Worm (Caenorhabditis elegans) whole organism, L3 larva: ENCODE data around the gene sur-5.
A peak's percentile ranks its signal among the peaks of the same experiment; 100 is the strongest.

Experiments used
- R02D3.7 ChIP-seq: fragments of 150-350 bp; optimal IDR thresholded peaks from 2 replicates; lab custom pipeline; 2014; ENCODE audit warnings: missing biosample characterization, missing genetic modification characterization
- ZK546.5 ChIP-seq: sonication (generic microtip); optimal IDR thresholded peaks from 2 replicates; lab custom pipeline; 2017; ENCODE audit warnings: missing biosample characterization, missing genetic modification characterization
- aly-2 ChIP-seq: fragments of 150-350 bp; optimal IDR thresholded peaks from 2 replicates; lab custom pipeline; 2014; ENCODE audit warnings: missing biosample characterization, missing genetic modification characterization
- ama-1 ChIP-seq: fragments of 150-350 bp; optimal IDR thresholded peaks from 2 replicates; lab custom pipeline; 2018
- ceh-16 ChIP-seq: sonication (generic microtip); optimal IDR thresholded peaks from 2 replicates; lab custom pipeline; 2017; ENCODE audit warnings: missing biosample characterization, missing genetic modification characterization
- ceh-28 ChIP-seq: fragments of 150-350 bp; optimal IDR thresholded peaks from 2 replicates; lab custom pipeline; 2014; ENCODE audit warnings: missing biosample characterization, missing genetic modification reagents, missing genetic modification characterization
- ceh-82 ChIP-seq: fragments of 150-350 bp; optimal IDR thresholded peaks from 2 replicates; lab custom pipeline; 2014; ENCODE audit warnings: missing biosample characterization, missing genetic modification characterization
- ceh-9 ChIP-seq: sonication (generic microtip); optimal IDR thresholded peaks from 2 replicates; lab custom pipeline; 2018; ENCODE audit warnings: missing biosample characterization, missing genetic modification characterization
- daf-12 ChIP-seq: fragments of 150-350 bp; optimal IDR thresholded peaks from 2 replicates; lab custom pipeline; 2014; ENCODE audit warnings: missing biosample characterization, missing genetic modification reagents, missing genetic modification characterization
- egl-27 ChIP-seq: sonication (generic microtip); optimal IDR thresholded peaks from 4 replicates; lab custom pipeline; 2017; ENCODE audit warnings: missing biosample characterization, missing genetic modification reagents, missing genetic modification characterization
- egl-5 ChIP-seq: fragments of 150-350 bp; optimal IDR thresholded peaks from 2 replicates; lab custom pipeline; 2017; ENCODE audit warnings: missing biosample characterization, missing genetic modification reagents, missing genetic modification characterization, inconsistent platforms
- elt-1 ChIP-seq: fragments of 150-350 bp; optimal IDR thresholded peaks from 2 replicates; lab custom pipeline; 2014; ENCODE audit warnings: missing biosample characterization, missing genetic modification characterization
- elt-2 ChIP-seq: sonication (generic microtip); optimal IDR thresholded peaks from 2 replicates; lab custom pipeline; 2016; ENCODE audit warnings: missing genetic modification reagents, mild to moderate bottlenecking, missing genetic modification characterization, missing compliant biosample characterization
- elt-3 ChIP-seq, 3 experiments: fragments of 150-350 bp in 1 of 3; sonication (generic microtip) in 2 of 3; optimal IDR thresholded peaks; 2 replicates in 2 of 3; 4 replicates in 1 of 3; lab custom pipeline; 2014 to 2017; ENCODE audit warnings: missing biosample characterization in 3 of 3, missing genetic modification characterization in 3 of 3
- eor-1 ChIP-seq, 2 experiments: fragments of 150-350 bp; optimal IDR thresholded peaks; 2 replicates each; lab custom pipeline; 2014 to 2018; ENCODE audit warnings: missing biosample characterization in 2 of 2, missing genetic modification characterization in 2 of 2
- fkh-10 ChIP-seq: sonication (generic microtip); optimal IDR thresholded peaks from 2 replicates; lab custom pipeline; 2017; ENCODE audit warnings: missing biosample characterization, missing genetic modification reagents, missing genetic modification characterization
- fkh-2 ChIP-seq: fragments of 150-350 bp; optimal IDR thresholded peaks from 2 replicates; lab custom pipeline; 2014; ENCODE audit warnings: missing biosample characterization, missing genetic modification reagents, missing genetic modification characterization
- fos-1 ChIP-seq: fragments of 150-350 bp; optimal IDR thresholded peaks from 2 replicates; lab custom pipeline; 2014; ENCODE audit warnings: missing biosample characterization, missing genetic modification characterization
- hmg-11 ChIP-seq: sonication (generic microtip); optimal IDR thresholded peaks from 2 replicates; lab custom pipeline; 2016; ENCODE audit warnings: missing genetic modification characterization, missing compliant biosample characterization
- jun-1 ChIP-seq: fragments of 150-350 bp; optimal IDR thresholded peaks from 2 replicates; lab custom pipeline; 2014; ENCODE audit warnings: missing biosample characterization, missing genetic modification reagents, missing genetic modification characterization
- lin-15B ChIP-seq: fragments of 150-350 bp; optimal IDR thresholded peaks from 2 replicates; lab custom pipeline; 2014; ENCODE audit warnings: missing biosample characterization, missing genetic modification characterization
- lin-39 ChIP-seq: fragments of 150-350 bp; optimal IDR thresholded peaks from 2 replicates; lab custom pipeline; 2018; ENCODE audit warnings: missing biosample characterization, missing genetic modification reagents, missing genetic modification characterization
- lsy-12 ChIP-seq: sonication (generic microtip); optimal IDR thresholded peaks from 2 replicates; lab custom pipeline; 2016; ENCODE audit warnings: mild to moderate bottlenecking, missing genetic modification characterization, missing compliant biosample characterization
- mdl-1 ChIP-seq: fragments of 150-350 bp; optimal IDR thresholded peaks from 2 replicates; lab custom pipeline; 2014; ENCODE audit warnings: missing biosample characterization, missing genetic modification characterization
- mml-1 ChIP-seq: fragments of 150-350 bp; sonication (generic microtip); optimal IDR thresholded peaks from 3 replicates; lab custom pipeline; 2014; ENCODE audit warnings: missing biosample characterization, missing genetic modification characterization
- nfya-1 ChIP-seq: sonication (generic microtip); optimal IDR thresholded peaks from 2 replicates; lab custom pipeline; 2017; ENCODE audit warnings: missing genetic modification characterization, mild to moderate bottlenecking, missing compliant biosample characterization, antibody characterized with exemption, moderate library complexity; ENCODE audit not compliant: insufficient read depth
- nhr-11 ChIP-seq: fragments of 150-350 bp; optimal IDR thresholded peaks from 2 replicates; lab custom pipeline; 2014; ENCODE audit warnings: missing biosample characterization, missing genetic modification characterization
- nhr-12 ChIP-seq: fragments of 150-350 bp; optimal IDR thresholded peaks from 2 replicates; lab custom pipeline; 2014; ENCODE audit warnings: missing biosample characterization, missing genetic modification characterization
- nhr-23 ChIP-seq: fragments of 150-350 bp; optimal IDR thresholded peaks from 2 replicates; lab custom pipeline; 2014; ENCODE audit warnings: missing biosample characterization, missing genetic modification reagents, missing genetic modification characterization
- nhr-237 ChIP-seq: fragments of 150-350 bp; optimal IDR thresholded peaks from 2 replicates; lab custom pipeline; 2014; ENCODE audit warnings: missing biosample characterization, missing genetic modification characterization
- nhr-25 ChIP-seq: sonication (generic microtip); optimal IDR thresholded peaks from 2 replicates; lab custom pipeline; 2017; ENCODE audit warnings: missing biosample characterization, missing genetic modification characterization
- nhr-28 ChIP-seq: fragments of 150-350 bp; optimal IDR thresholded peaks from 2 replicates; lab custom pipeline; 2014; ENCODE audit warnings: missing biosample characterization, missing genetic modification characterization
- nhr-43 ChIP-seq: sonication (generic microtip); optimal IDR thresholded peaks from 2 replicates; lab custom pipeline; 2016; ENCODE audit warnings: mild to moderate bottlenecking, missing genetic modification characterization, missing compliant biosample characterization; ENCODE audit not compliant: poor library complexity, severe bottlenecking
- nhr-67 ChIP-seq: fragments of 150-350 bp; optimal IDR thresholded peaks from 2 replicates; lab custom pipeline; 2014; ENCODE audit warnings: missing biosample characterization, missing genetic modification characterization
- nhr-76 ChIP-seq: fragments of 150-350 bp; sonication (generic microtip); optimal IDR thresholded peaks from 5 replicates; lab custom pipeline; 2014; ENCODE audit warnings: missing biosample characterization, missing genetic modification characterization
- nhr-77 ChIP-seq: fragments of 150-350 bp; optimal IDR thresholded peaks from 2 replicates; lab custom pipeline; 2014; ENCODE audit warnings: missing biosample characterization, missing genetic modification characterization
- pha-4 ChIP-seq: fragments of 150-350 bp; optimal IDR thresholded peaks from 2 replicates; lab custom pipeline; 2014; ENCODE audit warnings: missing biosample characterization, missing genetic modification reagents, missing genetic modification characterization
- pqm-1 ChIP-seq: fragments of 150-350 bp; optimal IDR thresholded peaks from 2 replicates; lab custom pipeline; 2017; ENCODE audit warnings: missing biosample characterization, missing genetic modification characterization, inconsistent platforms
- sea-2 ChIP-seq: fragments of 150-350 bp; sonication (generic microtip); optimal IDR thresholded peaks from 4 replicates; lab custom pipeline; 2014; ENCODE audit warnings: missing biosample characterization, missing genetic modification reagents, missing genetic modification characterization
- skn-1 ChIP-seq: fragments of 150-350 bp; optimal IDR thresholded peaks from 2 replicates; lab custom pipeline; 2014; ENCODE audit warnings: missing biosample characterization, missing genetic modification characterization
- snpc-4 ChIP-seq: fragments of 150-350 bp; optimal IDR thresholded peaks from 2 replicates; lab custom pipeline; 2014; ENCODE audit warnings: missing biosample characterization, missing genetic modification characterization
- tbx-2 ChIP-seq: sonication (generic microtip); optimal IDR thresholded peaks from 2 replicates; lab custom pipeline; 2016; ENCODE audit warnings: mild to moderate bottlenecking, missing genetic modification characterization, missing compliant biosample characterization
- unc-39 ChIP-seq: sonication (generic microtip); optimal IDR thresholded peaks from 4 replicates; lab custom pipeline; 2017; ENCODE audit warnings: missing biosample characterization, missing genetic modification characterization
- unc-62 ChIP-seq: fragments of 150-350 bp; sonication (generic microtip); optimal IDR thresholded peaks from 4 replicates; lab custom pipeline; 2014; ENCODE audit warnings: missing biosample characterization, missing genetic modification reagents, missing genetic modification characterization
- zag-1 ChIP-seq: fragments of 150-350 bp; optimal IDR thresholded peaks from 2 replicates; lab custom pipeline; 2014; ENCODE audit warnings: missing biosample characterization, missing genetic modification characterization
- ztf-11 ChIP-seq: fragments of 150-350 bp; optimal IDR thresholded peaks from 2 replicates; lab custom pipeline; 2014; ENCODE audit warnings: missing biosample characterization, missing genetic modification characterization
- ztf-4 ChIP-seq: fragments of 150-350 bp; optimal IDR thresholded peaks from 2 replicates; lab custom pipeline; 2014; ENCODE audit warnings: missing biosample characterization, missing genetic modification characterization

The sur-5 gene

ce11 chrX:7340394-7340793, 35.0 kb upstream of the sur-5 start:
- TF ChIP-seq nfya-1 (tag; lab: Kevin White, UChicago): peak; percentile 2
- TF ChIP-seq pha-4 (tag; lab: Kevin White, UChicago): peak; percentile 10
- TF ChIP-seq fos-1 (tag; lab: Kevin White, UChicago): no peak
- TF ChIP-seq ama-1: no peak
- TF ChIP-seq lsy-12 (tag; lab: Kevin White, UChicago): no peak
- TF ChIP-seq ceh-9: no peak
- TF ChIP-seq hmg-11 (tag; lab: Kevin White, UChicago): peak; percentile 17
- peak; percentile 22 for TF ChIP-seq elt-1 (tag; lab: Kevin White, UChicago)
- TF ChIP-seq egl-5 (tag; lab: Kevin White, UChicago): no peak
- TF ChIP-seq skn-1 (tag; lab: Kevin White, UChicago): no peak
- no peak for TF ChIP-seq ztf-11 (tag; lab: Kevin White, UChicago)

- TF ChIP-seq ceh-82 (tag; lab: Kevin White, UChicago) (no peak), pqm-1 (tag; lab: Kevin White, UChicago) (peak; percentile 54), ceh-16 (no peak), aly-2 (tag; lab: Kevin White, UChicago) (no peak), nhr-43 (peak; percentile 92), ceh-9 (no peak), jun-1 (tag; lab: Kevin White, UChicago) (peak; percentile 96), nhr-76 (tag; lab: Kevin White, UChicago) (peak; percentile 60), lsy-12 (tag; lab: Kevin White, UChicago) (peak; percentile 90), fkh-10 (GFP tag; lab: Kevin White, UChicago) (peak; percentile 3), R02D3.7 (tag; lab: Kevin White, UChicago) (peak; percentile 63), daf-12 (tag; lab: Kevin White, UChicago) (no peak), nhr-28 (no peak), nfya-1 (tag; lab: Kevin White, UChicago) (peak; percentile 95), ZK546.5 (tag; lab: Kevin White, UChicago) (no peak), mdl-1 (peak; percentile 77), lin-15B (peak; percentile 79), nhr-25 (tag; lab: Kevin White, UChicago) (peak; percentile 96), egl-27 (tag; lab: Kevin White, UChicago) (peak; percentile 70), ztf-11 (tag; lab: Kevin White, UChicago) (no peak), ama-1 (peak; percentile 57), zag-1 (tag; lab: Kevin White, UChicago) (peak; percentile 15), elt-2 (peak; percentile 85), nhr-237 (tag; lab: Kevin White, UChicago) (no peak), mml-1 (tag; lab: Kevin White, UChicago) (peak; percentile 82), elt-3 (tag; optimal IDR thresholded peaks at IDR 0.05; lab: Kevin White, UChicago) (peak in 1 of 3 experiments; percentile 69), nhr-11 (tag; lab: Kevin White, UChicago) (peak; percentile 82), nhr-77 (tag; lab: Kevin White, UChicago) (no peak), egl-5 (tag; lab: Kevin White, UChicago) (peak; percentile 96), tbx-2 (tag; lab: Kevin White, UChicago) (peak; percentile 91), unc-39 (tag; lab: Kevin White, UChicago) (no peak), ztf-4 (tag; lab: Kevin White, UChicago) (peak; percentile 72), eor-1 (tag; optimal IDR thresholded peaks at IDR 0.05; lab: Kevin White, UChicago) (no peak), elt-1 (tag; lab: Kevin White, UChicago) (peak; percentile 75), sea-2 (GFP tag; lab: Kevin White, UChicago) (no peak), unc-62 (GFP tag; lab: Kevin White, UChicago) (peak; percentile 56), nhr-12 (tag; lab: Kevin White, UChicago) (no peak), fos-1 (tag; lab: Kevin White, UChicago) (peak; percentile 9), fkh-2 (tag; lab: Kevin White, UChicago) (no peak), ceh-28 (tag; lab: Kevin White, UChicago) (peak; percentile 83), hmg-11 (tag; lab: Kevin White, UChicago) (peak; percentile 100), skn-1 (tag; lab: Kevin White, UChicago) (peak; percentile 70), snpc-4 (peak; percentile 66), lin-39 (tag; lab: Kevin White, UChicago) (peak; percentile 99), nhr-23 (tag; lab: Kevin White, UChicago) (peak; percentile 98), pha-4 (tag; lab: Kevin White, UChicago) (peak; percentile 93), nhr-67 (tag; lab: Kevin White, UChicago) (no peak)
Observed at ce11 chrX:7334302-7334724, 28.9 kb upstream of the sur-5 start, which contains the start of gene epg-7. TSS of gene epg-7 (plus strand) at chrX:7334714.
